Fruit fly (Drosophila melanogaster): Measurements from ENCODE around the gene Ca-beta.

Ca-beta gene

dm6 chr2L:11155166-11155958 is 48.0 kb downstream of the Ca-beta start, which contains the start of gene CG6287 (continued):
- TF ChIP-seq mam (GFP tag; optimal IDR thresholded peaks at IDR 0.05) (peak; percentile 37), CG1233 (GFP tag; optimal IDR thresholded peaks at IDR 0.05) (no peak), zen (tag; optimal IDR thresholded peaks at IDR 0.05) (no peak), Dll (GFP tag; IDR thresholded peaks at IDR 0.05; ENCODE audit: partially characterized antibody) (no peak), chinmo (GFP tag; IDR thresholded peaks at IDR 0.05; ENCODE audit: partially characterized antibody) (no peak), CG10209 (GFP tag; optimal IDR thresholded peaks at IDR 0.05) (peak; percentile 5), chif (GFP tag; optimal IDR thresholded peaks at IDR 0.05) (peak in 1 of 2 experiments; percentile 7), CG10321 (GFP tag; IDR thresholded peaks at IDR 0.05) (0 out of 2 replicates have a peak, but pooled peaks have one; percentile 12), CG14014 (GFP tag; IDR thresholded peaks at IDR 0.05) (0 out of 2 replicates have a peak, but pooled peaks have one; percentile 31), CG1602 (GFP tag; optimal IDR thresholded peaks at IDR 0.05) (peak; percentile 6), toy (GFP tag; IDR thresholded peaks at IDR 0.05) (no peak), lbe (GFP tag; optimal IDR thresholded peaks at IDR 0.05) (peak; percentile 72), HLHmδ (GFP tag; optimal IDR thresholded peaks at IDR 0.05) (no peak), CG14441 (GFP tag; IDR thresholded peaks at IDR 0.05) (peak; percentile 68), Drgx (GFP tag; IDR thresholded peaks at IDR 0.05) (peak; percentile 97), chm (GFP tag; IDR thresholded peaks at IDR 0.05) (no peak), abd-A (tag; optimal IDR thresholded peaks at IDR 0.05) (no peak), nerfin-2 (GFP tag; IDR thresholded peaks at IDR 0.05; ENCODE audit: partially characterized antibody) (no peak), ind (GFP tag; optimal IDR thresholded peaks at IDR 0.05) (peak; percentile 29), dan (GFP tag; IDR thresholded peaks at IDR 0.05) (no peak), crol (GFP tag; IDR thresholded peaks at IDR 0.05) (no peak), corto (GFP tag; optimal IDR thresholded peaks at IDR 0.05) (peak; percentile 61), lab (GFP tag; optimal IDR thresholded peaks at IDR 0.05) (peak; percentile 32), CG12942 (GFP tag; optimal IDR thresholded peaks at IDR 0.05) (no peak), Oaz (GFP tag; IDR thresholded peaks at IDR 0.05) (no peak), CG3281 (GFP tag; optimal IDR thresholded peaks at IDR 0.05) (no peak), sr (GFP tag; IDR thresholded peaks at IDR 0.05) (no peak), CG13296 (GFP tag; optimal IDR thresholded peaks at IDR 0.05) (no peak), Med (GFP tag) (peak; percentile 63), hth (optimal IDR thresholded peaks at IDR 0.05) (no peak), esg (GFP tag; conservative IDR thresholded peaks at IDR 0.05) (0 out of 2 replicates have a peak, but pooled peaks have one; percentile 13), CG13894 (tag; optimal IDR thresholded peaks at IDR 0.05) (no peak), CG2120 (GFP tag; optimal IDR thresholded peaks at IDR 0.05) (peak; percentile 59), ase (GFP tag; IDR thresholded peaks at IDR 0.05) (0 out of 3 replicates have a peak, but pooled peaks have one; percentile 26), lov (optimal IDR thresholded peaks at IDR 0.05) (no peak), lov (GFP tag; IDR thresholded peaks at IDR 0.05) (no peak), bsh (GFP tag; optimal IDR thresholded peaks at IDR 0.05) (peak in 1 of 2 experiments; percentile 64)

dm6 chr2L:11148969-11149368 is 54.4 kb downstream of the Ca-beta start, which contains the start of gene Gyc32E:
Gene Gyc32E (minus strand): TSS chr2L:11149101.
- peak; percentile 84 for TF ChIP-seq Deaf1 (tag; optimal IDR thresholded peaks at IDR 0.05)
- TF ChIP-seq scrt (GFP tag; optimal IDR thresholded peaks at IDR 0.05), result peak; percentile 54
- no peak for TF ChIP-seq abd-A (tag; optimal IDR thresholded peaks at IDR 0.05)
- no peak for TF ChIP-seq Trl (optimal IDR thresholded peaks at IDR 0.05)
- no peak for TF ChIP-seq Trl (GFP tag; optimal IDR thresholded peaks at IDR 0.05)
